Worm (Caenorhabditis elegans) whole organism, mixed stage, embryonic: ENCODE data around the gene pri-1.

Experiments
- M03D4.4 ChIP-seq: sonication (generic microtip); optimal IDR thresholded peaks from 2 replicates; lab custom pipeline; 2017; ENCODE audit warnings: mild to moderate bottlenecking, missing genetic modification characterization, missing compliant biosample characterization
- bed-3 ChIP-seq: fragments of 200-800 bp; sonication (Bioruptor generic); optimal IDR thresholded peaks from 3 replicates; lab custom pipeline; 2018; ENCODE audit warnings: mild to moderate bottlenecking, missing genetic modification characterization, moderate library complexity, missing compliant biosample characterization
- blmp-1 ChIP-seq: fragments of 150-350 bp; optimal IDR thresholded peaks from 2 replicates; lab custom pipeline; 2014; ENCODE audit warnings: missing biosample characterization, missing genetic modification characterization
- ceh-39 ChIP-seq: fragments of 150-350 bp; optimal IDR thresholded peaks from 2 replicates; lab custom pipeline; 2014; ENCODE audit warnings: missing biosample characterization, missing genetic modification characterization
- ceh-43 ChIP-seq: fragments of 200-800 bp; sonication (Bioruptor generic); optimal IDR thresholded peaks from 2 replicates; lab custom pipeline; 2018; ENCODE audit warnings: mild to moderate bottlenecking, missing genetic modification characterization, moderate library complexity, missing compliant biosample characterization
- ceh-83 ChIP-seq: fragments of 200-800 bp; sonication (Bioruptor generic); optimal IDR thresholded peaks from 2 replicates; lab custom pipeline; 2018; ENCODE audit warnings: mild to moderate bottlenecking, missing genetic modification characterization, missing compliant biosample characterization
- ces-1 ChIP-seq: fragments of 150-350 bp; optimal IDR thresholded peaks from 2 replicates; lab custom pipeline; 2014; ENCODE audit warnings: missing biosample characterization, missing genetic modification reagents, missing genetic modification characterization
- cnd-1 ChIP-seq: fragments of 200-800 bp; sonication (Bioruptor generic); optimal IDR thresholded peaks from 2 replicates; lab custom pipeline; 2018; ENCODE audit warnings: mild to moderate bottlenecking, missing genetic modification characterization, missing compliant biosample characterization
- drap-1 ChIP-seq: fragments of 200-800 bp; sonication (Bioruptor generic); optimal IDR thresholded peaks from 3 replicates; lab custom pipeline; 2018; ENCODE audit warnings: mild to moderate bottlenecking, missing genetic modification characterization, missing compliant biosample characterization
- elt-1 ChIP-seq: sonication (generic microtip); optimal IDR thresholded peaks from 2 replicates; lab custom pipeline; 2017; ENCODE audit warnings: missing genetic modification characterization, mild to moderate bottlenecking, missing compliant biosample characterization, antibody characterized with exemption, moderate library complexity, borderline replicate concordance; ENCODE audit not compliant: insufficient read depth
- elt-3 ChIP-seq: fragments of 150-350 bp; optimal IDR thresholded peaks from 2 replicates; lab custom pipeline; 2014; ENCODE audit warnings: missing biosample characterization, missing genetic modification characterization
- flh-1 ChIP-seq: fragments of 200-800 bp; sonication (Bioruptor generic); optimal IDR thresholded peaks from 2 replicates; lab custom pipeline; 2018; ENCODE audit warnings: mild to moderate bottlenecking, missing genetic modification characterization, moderate library complexity, missing compliant biosample characterization
- ham-2 ChIP-seq: fragments of 200-800 bp; sonication (Bioruptor generic); optimal IDR thresholded peaks from 2 replicates; lab custom pipeline; 2018; ENCODE audit warnings: mild to moderate bottlenecking, missing genetic modification characterization, missing compliant biosample characterization
- hlh-1 ChIP-seq: fragments of 150-350 bp; optimal IDR thresholded peaks from 2 replicates; lab custom pipeline; 2014; ENCODE audit warnings: missing biosample characterization, missing genetic modification reagents, missing genetic modification characterization
- lin-32 ChIP-seq: fragments of 200-800 bp; sonication (Bioruptor generic); optimal IDR thresholded peaks from 2 replicates; lab custom pipeline; 2018; ENCODE audit warnings: mild to moderate bottlenecking, missing genetic modification characterization, missing compliant biosample characterization
- lsy-2 ChIP-seq: fragments of 150-350 bp; optimal IDR thresholded peaks from 2 replicates; lab custom pipeline; 2014; ENCODE audit warnings: missing biosample characterization, missing genetic modification characterization
- mab-5 ChIP-seq: fragments of 150-350 bp; optimal IDR thresholded peaks from 2 replicates; lab custom pipeline; 2014; ENCODE audit warnings: missing biosample characterization, missing genetic modification characterization
- mep-1 ChIP-seq: fragments of 150-350 bp; optimal IDR thresholded peaks from 2 replicates; lab custom pipeline; 2017; ENCODE audit warnings: missing biosample characterization, missing genetic modification reagents, missing genetic modification characterization, inconsistent platforms
- mls-2 ChIP-seq: sonication (generic microtip); optimal IDR thresholded peaks from 2 replicates; lab custom pipeline; 2016; ENCODE audit warnings: mild to moderate bottlenecking, missing genetic modification characterization, moderate library complexity, missing compliant biosample characterization
- nhr-2 ChIP-seq: fragments of 150-350 bp; optimal IDR thresholded peaks from 2 replicates; lab custom pipeline; 2014; ENCODE audit warnings: missing biosample characterization, missing genetic modification characterization
- nhr-28 ChIP-seq: fragments of 150-350 bp; optimal IDR thresholded peaks from 2 replicates; lab custom pipeline; 2014; ENCODE audit warnings: missing biosample characterization, missing genetic modification characterization
- nhr-76 ChIP-seq: sonication (generic microtip); optimal IDR thresholded peaks from 2 replicates; lab custom pipeline; 2017; ENCODE audit warnings: missing biosample characterization, missing genetic modification characterization
- sem-2 ChIP-seq: fragments of 200-800 bp; sonication (Bioruptor generic); optimal IDR thresholded peaks from 2 replicates; lab custom pipeline; 2018; ENCODE audit warnings: mild to moderate bottlenecking, missing genetic modification characterization, missing compliant biosample characterization
- sptf-1 ChIP-seq: sonication (generic microtip); optimal IDR thresholded peaks from 2 replicates; lab custom pipeline; 2017; ENCODE audit warnings: mild to moderate bottlenecking, missing genetic modification characterization, moderate library complexity, missing compliant biosample characterization
- unc-120 ChIP-seq: sonication (generic microtip); optimal IDR thresholded peaks from 2 replicates; lab custom pipeline; 2017; ENCODE audit warnings: missing genetic modification characterization, missing compliant biosample characterization; ENCODE audit not compliant: poor library complexity, severe bottlenecking
- unc-39 ChIP-seq: fragments of 150-350 bp; optimal IDR thresholded peaks from 2 replicates; lab custom pipeline; 2014; ENCODE audit warnings: missing biosample characterization, missing genetic modification characterization
- zip-8 ChIP-seq: fragments of 150-350 bp; optimal IDR thresholded peaks from 2 replicates; lab custom pipeline; 2014; ENCODE audit warnings: missing biosample characterization, missing genetic modification characterization
- ztf-11 ChIP-seq: fragments of 150-350 bp; optimal IDR thresholded peaks from 2 replicates; lab custom pipeline; 2014; ENCODE audit warnings: missing biosample characterization, missing genetic modification characterization

Gene pri-1

ce11 chrIII:9651871-9652270, 37.8 kb upstream of the pri-1 start, which contains the start of gene C15H7.3:
Gene C15H7.3, minus strand, starts transcription at chrIII:9651971.
- TF ChIP-seq bed-3 (GFP tag; lab: Kevin White, UChicago), result no peak
- TF ChIP-seq M03D4.4 (tag; lab: Kevin White, UChicago), result no peak
- no peak for TF ChIP-seq hlh-1 (tag; lab: Kevin White, UChicago)
- no peak for TF ChIP-seq nhr-28 (tag; lab: Kevin White, UChicago)
- TF ChIP-seq zip-8, result no peak
- no peak for TF ChIP-seq unc-39 (tag; lab: Kevin White, UChicago)
- no peak for TF ChIP-seq ces-1 (GFP tag; lab: Kevin White, UChicago)
- TF ChIP-seq cnd-1 (tag; lab: Kevin White, UChicago), result no peak
- no peak for TF ChIP-seq sem-2 (GFP tag; lab: Kevin White, UChicago)
- TF ChIP-seq mep-1 (tag; lab: Kevin White, UChicago), result no peak
- TF ChIP-seq lin-32 (GFP tag; lab: Kevin White, UChicago), result no peak
- TF ChIP-seq lsy-2, result no peak
- no peak for TF ChIP-seq ceh-43 (GFP tag; lab: Kevin White, UChicago)
- no peak for TF ChIP-seq mab-5 (tag; lab: Kevin White, UChicago)
- TF ChIP-seq elt-1 (tag; lab: Kevin White, UChicago), result no peak
- no peak for TF ChIP-seq drap-1 (GFP tag; lab: Kevin White, UChicago)

ce11 chrIII:9646440-9647021, 32.5 kb upstream of the pri-1 start:
- peak; percentile 3 for TF ChIP-seq mep-1 (tag; lab: Kevin White, UChicago)
- peak; percentile 60 for TF ChIP-seq ham-2
- peak; percentile 94 for TF ChIP-seq blmp-1 (tag; lab: Kevin White, UChicago)
- TF ChIP-seq lsy-2, result peak; percentile 37
- no peak for TF ChIP-seq sem-2 (GFP tag; lab: Kevin White, UChicago)
- TF ChIP-seq, all 35 proteins: peak for 4

- TF ChIP-seq mls-2, result no peak
- no peak for TF ChIP-seq mab-5 (tag; lab: Kevin White, UChicago)
- no peak for TF ChIP-seq elt-3 (tag; lab: Kevin White, UChicago)
- no peak for TF ChIP-seq unc-39 (tag; lab: Kevin White, UChicago)
- TF ChIP-seq zip-8, result no peak
- no peak for TF ChIP-seq unc-120 (tag; lab: Kevin White, UChicago)
- no peak for TF ChIP-seq ham-2
- no peak for TF ChIP-seq nhr-76
Observed at ce11 chrIII:9645099-9645498, 31.0 kb upstream of the pri-1 start.

- no peak for TF ChIP-seq sem-2 (GFP tag; lab: Kevin White, UChicago)
- no peak for TF ChIP-seq sptf-1 (tag; lab: Kevin White, UChicago)
- TF ChIP-seq ceh-39, result no peak
- TF ChIP-seq elt-1 (tag; lab: Kevin White, UChicago), result peak; percentile 58
- TF ChIP-seq zip-8, result no peak
- TF ChIP-seq mls-2, result no peak
- peak; percentile 87 for TF ChIP-seq ham-2
- TF ChIP-seq ceh-83 (GFP tag; lab: Kevin White, UChicago), result no peak
- no peak for TF ChIP-seq drap-1 (GFP tag; lab: Kevin White, UChicago)
- no peak for TF ChIP-seq lin-32 (GFP tag; lab: Kevin White, UChicago)
- TF ChIP-seq flh-1 (GFP tag; lab: Kevin White, UChicago), result no peak
- TF ChIP-seq ztf-11, result no peak
- no peak for TF ChIP-seq nhr-76
- TF ChIP-seq nhr-2 (tag; lab: Kevin White, UChicago), result no peak
- no peak for TF ChIP-seq unc-39 (tag; lab: Kevin White, UChicago)
- no peak for TF ChIP-seq lsy-2
- TF ChIP-seq mep-1 (tag; lab: Kevin White, UChicago), result no peak
Observed at ce11 chrIII:9642110-9642509, 28.0 kb upstream of the pri-1 start.

ce11 chrIII:9639281-9640050, 25.4 kb upstream of the pri-1 start:
- TF ChIP-seq blmp-1 (tag; lab: Kevin White, UChicago) (peak; percentile 43), cnd-1 (tag; lab: Kevin White, UChicago) (no peak)
